Worm (Caenorhabditis elegans) whole organism, midembryonic: ENCODE results near the gene nduf-11.

Experiments
- T22C8.4 ChIP-seq: fragments of 200-800 bp; sonication (Bioruptor generic); IDR thresholded peaks from 2 replicates; pipeline ENCODE4 v1.3.6; 2022; ENCODE audit warnings: missing genetic modification characterization, missing compliant biosample characterization
- cog-1 ChIP-seq: sonication (generic microtip); optimal IDR thresholded peaks from 2 replicates; lab custom pipeline; 2016; ENCODE audit warnings: missing genetic modification characterization, missing compliant biosample characterization
- flt-1 ChIP-seq: fragments of 200-800 bp; sonication (Bioruptor generic); IDR thresholded peaks from 2 replicates; pipeline ENCODE4 v1.3.6; 2022; ENCODE audit warnings: missing genetic modification characterization, missing compliant biosample characterization
- klf-2 ChIP-seq: fragments of 200-800 bp; sonication (Bioruptor generic); conservative IDR thresholded peaks from 2 replicates; pipeline ENCODE4 v1.3.6; 2022; ENCODE audit warnings: missing genetic modification reagents, missing genetic modification characterization, missing compliant biosample characterization
- med-1 ChIP-seq: sonication (generic microtip); optimal IDR thresholded peaks from 2 replicates; lab custom pipeline; 2017; ENCODE audit warnings: missing genetic modification characterization, mild to moderate bottlenecking, missing compliant biosample characterization, antibody characterized with exemption, missing genetic modification reagents; ENCODE audit not compliant: insufficient read depth
- ref-1 ChIP-seq: fragments of 200-800 bp; sonication (Bioruptor generic); conservative IDR thresholded peaks from 2 replicates; pipeline ENCODE4 v1.3.6; 2022; ENCODE audit warnings: missing genetic modification reagents, missing genetic modification characterization, missing compliant biosample characterization
- tab-1 ChIP-seq: fragments of 200-800 bp; sonication (Bioruptor generic); IDR thresholded peaks from 2 replicates; pipeline ENCODE4 v1.3.6; 2022; ENCODE audit warnings: missing genetic modification characterization, missing compliant biosample characterization
- ztf-23 ChIP-seq: fragments of 200-800 bp; sonication (Bioruptor generic); IDR thresholded peaks from 2 replicates; pipeline ENCODE4 v1.3.6; 2022; ENCODE audit warnings: missing genetic modification reagents, missing genetic modification characterization, missing compliant biosample characterization
- ztf-29 ChIP-seq: fragments of 200-800 bp; sonication (Bioruptor generic); IDR thresholded peaks from 2 replicates; pipeline ENCODE4 v1.3.6; 2022; ENCODE audit warnings: missing genetic modification reagents, missing genetic modification characterization, missing compliant biosample characterization

- TF ChIP-seq ztf-23 (GFP tag; lab: Robert Waterston, UW): no peak
- TF ChIP-seq ztf-29: no peak
- no peak for TF ChIP-seq ref-1
- TF ChIP-seq klf-2: no peak
- no peak for TF ChIP-seq med-1 (GFP tag; lab: Kevin White, UChicago)
- TF ChIP-seq flt-1: no peak
- TF ChIP-seq T22C8.4 (GFP tag; lab: Robert Waterston, UW): no peak
- no peak for TF ChIP-seq tab-1
- no peak for TF ChIP-seq cog-1 (tag; lab: Kevin White, UChicago)
Measured at ce11 chrII:11333375-11333774, 12.0 kb downstream of the nduf-11 start.
